Worm (Caenorhabditis elegans): ENCODE measurements around the gene chl-1.

chl-1 gene

DNA sequence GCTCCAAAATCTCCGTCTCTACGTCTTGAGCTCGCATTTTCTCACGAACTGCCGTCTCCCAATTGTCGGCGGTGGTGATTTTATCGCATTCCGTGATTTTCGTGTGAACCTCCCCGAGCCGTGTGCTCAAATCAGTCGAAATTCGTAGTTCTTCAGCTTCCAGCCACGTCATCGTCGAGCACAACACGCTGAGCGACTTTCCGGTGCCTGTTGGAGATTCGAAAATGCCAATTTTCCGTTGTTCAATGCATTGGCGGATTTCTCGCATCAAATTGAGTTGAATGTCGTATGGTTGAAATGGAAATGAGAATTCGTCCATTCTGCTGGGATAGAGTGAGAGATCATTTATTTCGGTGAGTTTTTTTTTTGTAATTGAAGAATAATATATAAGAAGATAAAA lies at the start of gene chl-1, which contains the start of gene M03C11.3:
Gene chl-1, minus strand, starts transcription at position 323 of the 400 bp plus-strand sequence.
Gene M03C11.3, plus strand, starts transcription at position 153 of the 400 bp plus-strand sequence.
- TF ChIP-seq hlh-30 (tag; optimal IDR thresholded peaks at IDR 0.05; ENCODE audit: insufficient read depth), result no peak
- TF ChIP-seq nhr-237 (tag; optimal IDR thresholded peaks at IDR 0.05), result no peak
- TF ChIP-seq ceh-32 (tag; optimal IDR thresholded peaks at IDR 0.05; ENCODE audit: poor library complexity), result no peak
- TF ChIP-seq tag-97 (GFP tag; IDR thresholded peaks at IDR 0.05), result no peak
- no peak for TF ChIP-seq ctbp-1 (GFP tag; IDR thresholded peaks at IDR 0.05)
- TF ChIP-seq ztf-11 (tag; optimal IDR thresholded peaks at IDR 0.05), result no peak
- no peak for TF ChIP-seq aly-2 (tag; optimal IDR thresholded peaks at IDR 0.05)
- TF ChIP-seq F26F4.8 (GFP tag; conservative IDR thresholded peaks at IDR 0.05), result no peak
- TF ChIP-seq jun-1 (tag; optimal IDR thresholded peaks at IDR 0.05), result no peak
- no peak for TF ChIP-seq zfp-3 (GFP tag; conservative IDR thresholded peaks at IDR 0.05)
- TF ChIP-seq pqm-1 (tag; optimal IDR thresholded peaks at IDR 0.05), result no peak
- TF ChIP-seq arid-1 (GFP tag; conservative IDR thresholded peaks at IDR 0.05), result no peak

DNA sequence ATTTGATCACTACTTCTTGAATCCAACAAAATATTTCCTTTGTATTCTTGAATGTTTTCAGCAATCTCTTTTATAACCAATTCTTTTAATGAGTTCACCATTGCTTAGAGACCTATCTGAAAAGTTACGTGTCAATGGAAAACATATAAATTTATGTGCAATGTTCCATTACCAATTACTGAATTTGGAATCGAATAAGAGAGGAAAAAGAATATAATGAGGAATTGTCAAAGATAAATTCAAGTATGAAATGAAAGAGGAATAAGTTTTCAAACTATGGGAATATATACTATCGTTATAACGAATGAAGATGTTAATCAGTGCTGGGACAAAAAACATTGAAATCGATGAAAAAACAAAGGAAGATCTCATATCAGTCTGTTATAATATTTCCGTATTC lies 46.0 kb upstream of the chl-1 start, which contains the start of gene H04D03.4:
Gene H04D03.4, minus strand, starts transcription at position 101 of the 400 bp plus-strand sequence.
- no peak for TF ChIP-seq mdl-1 (tag; optimal IDR thresholded peaks at IDR 0.05)
- TF ChIP-seq lin-15B (tag; optimal IDR thresholded peaks at IDR 0.05), result no peak
- TF ChIP-seq zip-11 (GFP tag; IDR thresholded peaks at IDR 0.05), result no peak
- no peak for TF ChIP-seq nhr-42 (GFP tag; IDR thresholded peaks at IDR 0.05)
- TF ChIP-seq egl-43 (GFP tag; IDR thresholded peaks at IDR 0.05), result no peak
- TF ChIP-seq duxl-1 (tag; optimal IDR thresholded peaks at IDR 0.05; ENCODE audit: poor library complexity), result no peak
- no peak for TF ChIP-seq D1046.2 (GFP tag; IDR thresholded peaks at IDR 0.05)
- no peak for TF ChIP-seq spr-1 (tag; optimal IDR thresholded peaks at IDR 0.05)
- TF ChIP-seq ceh-32 (tag; optimal IDR thresholded peaks at IDR 0.05; ENCODE audit: poor library complexity), result no peak
- TF ChIP-seq ctbp-1 (GFP tag; IDR thresholded peaks at IDR 0.05), result no peak

DNA sequence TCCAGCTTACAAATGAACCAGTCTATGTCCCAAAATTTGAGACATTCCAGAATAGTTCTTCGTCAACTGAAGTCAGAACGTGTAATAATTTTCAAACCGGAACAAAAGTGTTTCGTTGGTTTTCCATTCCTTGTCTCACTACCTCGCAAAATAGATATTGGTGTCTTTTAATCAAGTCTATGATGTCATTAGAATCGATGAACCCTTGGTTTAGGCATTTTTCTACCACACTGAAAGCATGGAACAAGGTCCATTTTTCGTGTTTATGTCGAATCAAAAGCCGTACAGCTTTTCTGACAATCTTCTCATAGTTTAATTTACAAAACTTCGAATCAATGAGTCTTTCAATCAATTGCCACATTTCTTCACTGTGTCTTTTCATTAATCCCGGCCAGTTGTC lies 41.7 kb upstream of the chl-1 start, which contains the start of gene H04D03.7:
Gene H04D03.7, minus strand, starts transcription at position 101 of the 400 bp plus-strand sequence.
- TF ChIP-seq zip-11 (GFP tag; IDR thresholded peaks at IDR 0.05) (no peak), hlh-11 (tag; optimal IDR thresholded peaks at IDR 0.05) (no peak), pha-4 (GFP tag; IDR thresholded peaks at IDR 0.05) (no peak), pha-4 (tag; optimal IDR thresholded peaks at IDR 0.05) (no peak), T26A8.4 (GFP tag; IDR thresholded peaks at IDR 0.05) (no peak), mdl-1 (tag; optimal IDR thresholded peaks at IDR 0.05) (no peak), F49E8.2 (tag; optimal IDR thresholded peaks at IDR 0.05; ENCODE audit: borderline replicate concordance) (no peak), daf-12 (tag; optimal IDR thresholded peaks at IDR 0.05) (no peak), tag-97 (GFP tag; IDR thresholded peaks at IDR 0.05) (no peak), ceh-44 (GFP tag; IDR thresholded peaks at IDR 0.05) (no peak), skn-1 (tag; optimal IDR thresholded peaks at IDR 0.05) (no peak), hmg-1.1 (GFP tag; IDR thresholded peaks at IDR 0.05) (no peak), arid-1 (GFP tag; conservative IDR thresholded peaks at IDR 0.05) (no peak), lin-39 (tag; optimal IDR thresholded peaks at IDR 0.05) (no peak), nhr-41 (GFP tag; IDR thresholded peaks at IDR 0.05) (no peak), fkh-10 (GFP tag; optimal IDR thresholded peaks at IDR 0.05) (no peak), hif-1 (tag; optimal IDR thresholded peaks at IDR 0.05) (no peak), hlh-30 (tag; optimal IDR thresholded peaks at IDR 0.05; ENCODE audit: insufficient read depth) (no peak), dmd-8 (GFP tag; IDR thresholded peaks at IDR 0.05) (no peak), lir-3 (tag; optimal IDR thresholded peaks at IDR 0.05) (no peak)
